Worm (Caenorhabditis elegans): ENCODE data around the gene C13G5.2.

C13G5.2 gene

DNA sequence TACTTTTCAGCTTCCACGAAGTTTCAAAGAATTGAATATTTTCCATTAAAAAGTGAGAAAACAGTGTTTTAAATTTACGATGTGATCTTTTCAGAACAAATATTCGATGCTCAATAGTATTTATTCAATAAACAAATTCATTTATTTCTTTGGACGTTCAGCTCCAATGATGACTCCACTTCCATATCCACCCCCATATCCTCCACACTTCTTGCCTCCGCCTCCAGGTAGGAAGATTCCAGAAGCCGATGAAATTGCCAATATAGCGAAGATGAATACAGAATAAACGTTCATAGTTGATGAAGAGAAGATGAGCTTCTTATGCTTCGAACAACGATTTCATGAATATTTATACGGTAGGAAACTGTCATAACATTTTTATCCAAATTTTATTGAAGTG, 29.1 kb downstream of the C13G5.2 start, which contains the start of gene fip-3:
fip-3 (minus strand) TSS at position 294 of the 400 bp plus-strand sequence.
- TF ChIP-seq ceh-100 (GFP tag; IDR thresholded peaks at IDR 0.05) = no peak
- TF ChIP-seq hlh-26 (GFP tag; conservative IDR thresholded peaks at IDR 0.05) = no peak
- no peak for TF ChIP-seq F22D6.2 (tag; optimal IDR thresholded peaks at IDR 0.05)
- TF ChIP-seq nhr-80 (tag; optimal IDR thresholded peaks at IDR 0.05) = no peak
- TF ChIP-seq T26A5.8 (tag; optimal IDR thresholded peaks at IDR 0.05) = no peak
- TF ChIP-seq gei-17 (GFP tag; optimal IDR thresholded peaks at IDR 0.05) = no peak
- TF ChIP-seq Y95B8A.8 (GFP tag; IDR thresholded peaks at IDR 0.05) = no peak
- no peak for TF ChIP-seq tbx-9 (tag; optimal IDR thresholded peaks at IDR 0.05; ENCODE audit: borderline replicate concordance)

- TF ChIP-seq F55B11.4 (tag; optimal IDR thresholded peaks at IDR 0.05; ENCODE audit: borderline replicate concordance, insufficient read depth) (no peak), ceh-91 (GFP tag; IDR thresholded peaks at IDR 0.05) (no peak), lag-1 (GFP tag; IDR thresholded peaks at IDR 0.05) (0 out of 2 replicates have a peak, but pooled peaks have one; percentile 17)
These were observed 29.6 kb downstream of the C13G5.2 start, which contains the start of gene glr-1 for ce11 chrIII:8588592-8589153. Gene glr-1, minus strand, starts transcription at chrIII:8588642.

ce11 chrIII:8580802-8581201, 37.5 kb downstream of the C13G5.2 start, which contains the start of gene doxa-1:
Gene doxa-1, plus strand, starts transcription at chrIII:8581102.
- TF ChIP-seq tbx-9 (tag; optimal IDR thresholded peaks at IDR 0.05; ENCODE audit: borderline replicate concordance) = no peak

ce11 chrIII:8579367-8579766, 38.9 kb downstream of the C13G5.2 start:
- TF ChIP-seq zim-3 (tag; optimal IDR thresholded peaks at IDR 0.05) (no peak), attf-6 (GFP tag; IDR thresholded peaks at IDR 0.05) (no peak), efl-1 (GFP tag; optimal IDR thresholded peaks at IDR 0.05) (no peak)

- TF ChIP-seq egrh-3 (GFP tag; IDR thresholded peaks at IDR 0.05) = no peak
- TF ChIP-seq hrde-1 (tag; optimal IDR thresholded peaks at IDR 0.05; ENCODE audit: borderline replicate concordance) = no peak
- TF ChIP-seq ceh-27 (GFP tag; optimal IDR thresholded peaks at IDR 0.05) = no peak
- no peak for TF ChIP-seq F52B5.7 (tag; optimal IDR thresholded peaks at IDR 0.05)
- TF ChIP-seq dox-1 (GFP tag; IDR thresholded peaks at IDR 0.05) = no peak
- no peak for TF ChIP-seq snpc-1.3 (tag; optimal IDR thresholded peaks at IDR 0.05; ENCODE audit: insufficient read depth)
- TF ChIP-seq rcor-1 (GFP tag; IDR thresholded peaks at IDR 0.05) = no peak
- TF ChIP-seq lsy-27 (tag; optimal IDR thresholded peaks at IDR 0.05; ENCODE audit: borderline replicate concordance, insufficient read depth) = no peak
These were observed 39.9 kb downstream of the C13G5.2 start for ce11 chrIII:8578381-8578780.

- no peak for TF ChIP-seq lag-1 (GFP tag; IDR thresholded peaks at IDR 0.05)
- no peak for TF ChIP-seq dpl-1 (GFP tag; optimal IDR thresholded peaks at IDR 0.05)
- no peak for TF ChIP-seq unc-62 (GFP tag; optimal IDR thresholded peaks at IDR 0.05)
- TF ChIP-seq snpc-4 (GFP tag; optimal IDR thresholded peaks at IDR 0.05) = no peak
- no peak for TF ChIP-seq snpc-4 (tag; optimal IDR thresholded peaks at IDR 0.05)
- TF ChIP-seq ztf-22 (GFP tag; optimal IDR thresholded peaks at IDR 0.05) = no peak
- no peak for TF ChIP-seq C17E4.6 (GFP tag; IDR thresholded peaks at IDR 0.05)
- no peak for TF ChIP-seq xnd-1 (tag; optimal IDR thresholded peaks at IDR 0.05)
- TF ChIP-seq ZK185.1 (tag; optimal IDR thresholded peaks at IDR 0.05; ENCODE audit: poor library complexity, severe bottlenecking) = no peak
- no peak for TF ChIP-seq Y95B8A.8 (GFP tag; IDR thresholded peaks at IDR 0.05)
- no peak for TF ChIP-seq sptf-2 (GFP tag; optimal IDR thresholded peaks at IDR 0.05)
- TF ChIP-seq madf-10 (tag; optimal IDR thresholded peaks at IDR 0.05) = no peak
- no peak for TF ChIP-seq lsl-1 (GFP tag; optimal IDR thresholded peaks at IDR 0.05)
- no peak for TF ChIP-seq ceh-40 (GFP tag; IDR thresholded peaks at IDR 0.05)
- no peak for TF ChIP-seq efl-1 (GFP tag; optimal IDR thresholded peaks at IDR 0.05)
- no peak for TF ChIP-seq mxl-1 (tag; optimal IDR thresholded peaks at IDR 0.05)
- no peak for TF ChIP-seq zim-3 (tag; optimal IDR thresholded peaks at IDR 0.05)
- no peak for TF ChIP-seq Y53G8AR.9 (GFP tag; conservative IDR thresholded peaks at IDR 0.05)
- no peak for TF ChIP-seq pbrm-1 (GFP tag; IDR thresholded peaks at IDR 0.05)
- no peak for TF ChIP-seq K12H6.12 (tag; optimal IDR thresholded peaks at IDR 0.05)
These were observed 40.7 kb downstream of the C13G5.2 start for ce11 chrIII:8577534-8577933.

All from whole organism, young adult.